Worm (Caenorhabditis elegans) whole organism, young adult: ENCODE results near the gene mog-4.

Source experiments
- F57A8.1 ChIP-seq: fragments of 200-800 bp; sonication (Bioruptor generic); optimal IDR thresholded peaks from 2 replicates; lab custom pipeline; 2018; ENCODE audit warnings: mild to moderate bottlenecking, missing genetic modification characterization, moderate library complexity, missing compliant biosample characterization
- attf-5 ChIP-seq: fragments of 200-800 bp; sonication (Bioruptor generic); optimal IDR thresholded peaks from 2 replicates; lab custom pipeline; 2018; ENCODE audit warnings: mild to moderate bottlenecking, missing genetic modification characterization, missing compliant biosample characterization
- dpl-1 ChIP-seq: fragments of 150-350 bp; optimal IDR thresholded peaks from 2 replicates; lab custom pipeline; 2014; ENCODE audit warnings: missing biosample characterization, missing genetic modification reagents, missing genetic modification characterization
- madf-6 ChIP-seq: fragments of 200-800 bp; sonication (Bioruptor generic); IDR thresholded peaks from 2 replicates; pipeline ENCODE4 v1.3.6; 2022; ENCODE audit warnings: missing genetic modification reagents, missing genetic modification characterization, missing compliant biosample characterization

ce11 chrII:14548691-14549090, 12.7 kb downstream of the mog-4 start, which contains the start of gene gcy-29:
- no peak for TF ChIP-seq madf-6 (GFP tag; lab: Robert Waterston, UW)
- no peak for TF ChIP-seq attf-5
- no peak for TF ChIP-seq F57A8.1 (GFP tag; lab: Kevin White, UChicago)
- no peak for TF ChIP-seq dpl-1
